Fruit fly (Drosophila melanogaster): ENCODE data around the gene CG7730.

CG7730 gene

dm6 chr3L:17051472-17051871 lies 24.2 kb downstream of the CG7730 start:
- TF ChIP-seq CG31224 (GFP tag; IDR thresholded peaks at IDR 0.05) (no peak), Hmr (GFP tag; optimal IDR thresholded peaks at IDR 0.05) (no peak), MBD-R2 (GFP tag; IDR thresholded peaks at IDR 0.05) (0 out of 2 replicates have a peak, but pooled peaks have one; percentile 9), Eip74EF (GFP tag; optimal IDR thresholded peaks at IDR 0.05) (peak in 1 of 2 experiments; percentile 14), CG10543 (GFP tag; optimal IDR thresholded peaks at IDR 0.05) (peak; percentile 1), trh (GFP tag; optimal IDR thresholded peaks at IDR 0.05) (no peak), Opbp (GFP tag; IDR thresholded peaks at IDR 0.05; ENCODE audit: partially characterized antibody) (0 out of 3 replicates have a peak, but pooled peaks have one; percentile 1), crol (GFP tag; IDR thresholded peaks at IDR 0.05) (peak; percentile 47; the same call in 1 of the 2 replicates), bsh (GFP tag; optimal IDR thresholded peaks at IDR 0.05) (no peak), Xbp1 (GFP tag; optimal IDR thresholded peaks at IDR 0.05) (no peak), ato (GFP tag; IDR thresholded peaks at IDR 0.05; ENCODE audit: partially characterized antibody) (no peak), CG32772 (GFP tag; IDR thresholded peaks at IDR 0.05) (no peak), dmrt11E (tag; optimal IDR thresholded peaks at IDR 0.05) (no peak), CG8924 (tag; optimal IDR thresholded peaks at IDR 0.05) (no peak), eve (GFP tag; optimal IDR thresholded peaks at IDR 0.05) (no peak), ftz-f1 (GFP tag; optimal IDR thresholded peaks at IDR 0.05) (no peak), CG9215 (GFP tag; IDR thresholded peaks at IDR 0.05) (no peak), nmo (GFP tag; optimal IDR thresholded peaks at IDR 0.05) (no peak), lbe (GFP tag; optimal IDR thresholded peaks at IDR 0.05) (no peak), Dll (GFP tag; IDR thresholded peaks at IDR 0.05; ENCODE audit: partially characterized antibody) (peak; percentile 48; the same call in 1 of the 4 replicates), vvl (GFP tag; IDR thresholded peaks at IDR 0.05) (0 out of 2 replicates have a peak, but pooled peaks have one; percentile 0), Sox102F (GFP tag; optimal IDR thresholded peaks at IDR 0.05) (no peak), CG15601 (tag; optimal IDR thresholded peaks at IDR 0.05) (peak; percentile 49), Doc2 (GFP tag; IDR thresholded peaks at IDR 0.05) (no peak), CG13424 (tag; optimal IDR thresholded peaks at IDR 0.05) (no peak), wdn (GFP tag; IDR thresholded peaks at IDR 0.05) (no peak), Trl (optimal IDR thresholded peaks at IDR 0.05) (no peak), Trl (GFP tag; optimal IDR thresholded peaks at IDR 0.05) (no peak), CG3281 (GFP tag; optimal IDR thresholded peaks at IDR 0.05) (no peak), sna (GFP tag; IDR thresholded peaks at IDR 0.05; ENCODE audit: partially characterized antibody) (0 out of 2 replicates have a peak, but pooled peaks have one; percentile 10), CG11504 (tag; optimal IDR thresholded peaks at IDR 0.05) (no peak), CG30020 (tag; optimal IDR thresholded peaks at IDR 0.05) (no peak), onecut (GFP tag; IDR thresholded peaks at IDR 0.05) (peak; percentile 96), YL-1 (GFP tag; optimal IDR thresholded peaks at IDR 0.05) (peak; percentile 7), Oli (tag; optimal IDR thresholded peaks at IDR 0.05) (no peak)

- TF ChIP-seq Pdp1 (GFP tag; optimal IDR thresholded peaks at IDR 0.05) (peak in 1 of 2 experiments; percentile 30), CG11504 (tag; optimal IDR thresholded peaks at IDR 0.05) (peak; percentile 35), onecut (GFP tag; IDR thresholded peaks at IDR 0.05) (peak; percentile 14; the same call in 1 of the 2 replicates), CG8290 (GFP tag; optimal IDR thresholded peaks at IDR 0.05) (no peak), CG8290 (tag; optimal IDR thresholded peaks at IDR 0.05) (peak in 1 of 2 experiments; percentile 17), CTCF (GFP tag; optimal IDR thresholded peaks at IDR 0.05) (no peak), sens (GFP tag) (peak; percentile 76), Gug (GFP tag; IDR thresholded peaks at IDR 0.05) (no peak), CG1792 (GFP tag; optimal IDR thresholded peaks at IDR 0.05) (peak; percentile 29), bsh (GFP tag; optimal IDR thresholded peaks at IDR 0.05) (peak in 1 of 2 experiments; percentile 26), CG15696 (tag; optimal IDR thresholded peaks at IDR 0.05) (peak; percentile 12), Xrp1 (GFP tag; IDR thresholded peaks at IDR 0.05) (peak; percentile 45), Asciz (GFP tag; optimal IDR thresholded peaks at IDR 0.05) (peak; percentile 13), CG14710 (tag; optimal IDR thresholded peaks at IDR 0.05) (peak; percentile 6), gem (tag; optimal IDR thresholded peaks at IDR 0.05) (peak; percentile 12), sim (GFP tag; IDR thresholded peaks at IDR 0.05) (0 out of 2 replicates have a peak, but pooled peaks have one; percentile 7), CG1233 (GFP tag; optimal IDR thresholded peaks at IDR 0.05) (peak; percentile 4), Max (GFP tag; optimal IDR thresholded peaks at IDR 0.05) (peak; percentile 5), Blimp-1 (GFP tag; optimal IDR thresholded peaks at IDR 0.05) (peak; percentile 12), CG15601 (tag; optimal IDR thresholded peaks at IDR 0.05) (peak; percentile 40)
These were observed 25.1 kb downstream of the CG7730 start for dm6 chr3L:17052388-17052905.
